Fruit fly (Drosophila melanogaster) S2 (cell line): ENCODE results near the gene meigo.

Source experiments
- CG8478 ChIP-seq: fragments of >200 bp; optimal IDR thresholded peaks from 2 replicates; lab custom pipeline; 2018
- CTCF ChIP-seq, 2 experiments: fragments of >200 bp; optimal IDR thresholded peaks; 2 replicates each; lab custom pipeline; 2018

Gene meigo

DNA sequence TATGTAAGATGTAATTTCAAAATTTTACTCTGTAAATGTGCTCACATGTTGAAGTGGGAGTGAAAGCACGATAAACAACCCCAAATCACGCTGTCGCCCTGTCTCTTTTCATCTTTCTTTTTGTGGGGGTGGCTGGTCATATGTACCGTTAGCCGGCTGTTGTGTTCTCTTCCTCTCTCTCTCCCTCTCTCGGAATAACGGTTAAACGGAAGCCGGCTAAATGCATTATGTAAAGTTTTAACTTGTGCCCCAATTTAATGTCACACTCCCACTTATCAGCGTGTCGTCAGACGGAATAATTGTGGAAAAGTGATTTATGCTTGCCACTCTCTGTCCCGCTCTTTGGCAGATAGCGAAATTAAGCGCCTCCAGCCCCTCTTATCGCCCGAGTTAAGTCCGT lies 3.3 kb downstream of the meigo start:
- no peak for TF ChIP-seq CTCF (optimal IDR thresholded peaks at IDR 0.05; lab: Kevin White, UChicago)
- TF ChIP-seq CG8478 (lab: Kevin White, UChicago), result no peak

DNA sequence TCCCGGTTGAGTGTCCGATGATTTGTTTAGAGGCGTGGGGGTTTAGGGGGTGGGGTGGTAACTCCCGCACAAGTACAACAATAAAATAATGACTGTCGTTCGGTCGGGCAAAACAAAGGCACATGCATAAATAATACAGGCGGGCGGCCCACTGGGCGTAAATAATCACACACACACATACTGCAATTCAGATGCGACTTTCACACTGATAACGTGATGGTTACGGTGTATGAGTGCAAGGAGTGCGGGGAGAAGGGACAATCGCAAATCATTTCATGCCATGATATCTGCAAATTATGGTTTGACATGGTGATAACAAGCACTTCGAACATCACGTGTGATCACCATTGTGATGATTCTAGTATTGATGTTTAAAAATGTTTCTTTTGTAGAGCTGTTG lies 12.0 kb downstream of the meigo start:
- TF ChIP-seq CG8478 (lab: Kevin White, UChicago) (no peak), CTCF (optimal IDR thresholded peaks at IDR 0.05; lab: Kevin White, UChicago) (no peak)

- no peak for TF ChIP-seq CG8478 (lab: Kevin White, UChicago)
- no peak for TF ChIP-seq CTCF (optimal IDR thresholded peaks at IDR 0.05; lab: Kevin White, UChicago)
Measured at dm6 chr3R:21151090-21151870, 13.2 kb downstream of the meigo start.

- TF ChIP-seq CTCF (optimal IDR thresholded peaks at IDR 0.05; lab: Kevin White, UChicago) (no peak), CG8478 (lab: Kevin White, UChicago) (no peak)
Measured at dm6 chr3R:21152856-21153278, 14.8 kb downstream of the meigo start.

DNA sequence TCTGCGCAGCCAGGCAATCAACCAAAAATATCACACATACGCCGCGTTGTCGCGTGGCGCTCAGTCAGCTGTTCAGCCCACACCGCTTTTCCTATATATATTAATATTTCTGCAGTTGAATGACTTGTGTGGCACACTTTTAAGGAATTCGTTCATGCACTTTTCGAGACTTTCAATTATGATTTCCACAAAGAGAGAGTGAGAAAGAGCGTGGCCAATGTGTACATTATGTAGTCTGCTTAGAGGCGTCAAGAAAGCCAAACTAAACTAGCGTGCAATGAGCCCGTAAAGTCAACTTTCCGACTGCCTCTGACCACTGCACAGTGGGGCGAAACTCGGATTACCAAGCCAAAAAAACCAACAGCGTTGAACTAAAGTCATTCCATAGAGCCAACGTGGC lies 16.1 kb downstream of the meigo start:
- no peak for TF ChIP-seq CG8478 (lab: Kevin White, UChicago)
- TF ChIP-seq CTCF (optimal IDR thresholded peaks at IDR 0.05; lab: Kevin White, UChicago), result no peak

DNA sequence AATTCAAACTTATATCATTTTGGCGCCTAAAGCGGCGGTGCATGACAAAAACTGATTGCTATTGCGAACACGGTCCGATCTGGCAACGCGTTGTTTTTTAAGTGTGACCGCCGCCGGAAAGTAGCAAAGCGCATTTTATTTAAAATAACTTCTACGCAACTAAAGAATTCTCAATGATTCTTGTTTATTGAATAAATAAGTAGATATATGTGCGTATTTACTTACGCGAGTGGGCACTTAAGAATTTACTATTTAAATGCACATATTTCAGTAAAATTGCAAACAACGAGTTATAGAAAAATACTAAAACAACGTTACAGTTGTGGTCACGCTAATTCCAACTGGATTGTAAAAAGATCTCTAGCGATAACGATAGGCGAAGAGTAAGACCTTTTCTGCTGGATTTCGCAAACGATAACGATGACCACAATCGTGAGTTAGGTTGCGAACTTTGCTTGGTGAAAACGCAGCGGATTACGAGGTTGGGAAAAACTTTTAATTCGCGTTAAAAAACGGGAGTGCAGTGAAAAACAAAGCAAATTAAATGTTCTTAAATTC lies 17.9 kb downstream of the meigo start:
- TF ChIP-seq CTCF (optimal IDR thresholded peaks at IDR 0.05; lab: Kevin White, UChicago) (peak in 1 of 2 experiments; percentile 15), CG8478 (lab: Kevin White, UChicago) (no peak)

dm6 chr3R:21156572-21157480 lies 18.8 kb downstream of the meigo start:
- TF ChIP-seq CTCF (optimal IDR thresholded peaks at IDR 0.05; lab: Kevin White, UChicago) (no peak), CG8478 (lab: Kevin White, UChicago) (no peak)

dm6 chr3R:21158643-21159042 lies 20.6 kb downstream of the meigo start:
- TF ChIP-seq CG8478 (lab: Kevin White, UChicago) (no peak), CTCF (optimal IDR thresholded peaks at IDR 0.05; lab: Kevin White, UChicago) (no peak)

DNA sequence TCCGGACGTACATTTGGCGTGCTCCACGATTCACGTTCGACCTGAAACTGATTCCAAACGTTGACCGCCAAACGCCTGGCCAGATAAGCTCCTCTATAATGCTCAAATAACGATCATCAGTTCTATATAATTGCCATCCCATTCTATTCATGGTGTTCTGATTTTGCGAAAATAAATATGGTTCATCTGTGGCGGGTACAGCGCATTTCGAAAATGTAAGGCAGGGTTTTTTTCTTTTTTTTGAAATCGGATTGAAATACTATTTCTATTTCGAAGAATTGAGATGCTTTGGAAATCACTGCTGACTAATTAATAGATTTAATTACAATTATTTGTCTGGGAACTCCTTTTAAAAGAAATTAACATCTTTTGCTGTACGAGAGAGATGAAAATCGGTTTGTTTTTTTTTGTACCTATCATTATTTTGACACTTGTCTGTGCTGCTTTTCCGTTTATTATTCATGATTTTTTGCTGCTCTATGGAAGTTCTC lies 23.0 kb downstream of the meigo start, which contains the start of gene cDIP:
cDIP (minus strand) TSS at position 51 of the 491 bp plus-strand sequence.
- TF ChIP-seq CTCF (optimal IDR thresholded peaks at IDR 0.05; lab: Kevin White, UChicago), result no peak
- no peak for TF ChIP-seq CG8478 (lab: Kevin White, UChicago)

DNA sequence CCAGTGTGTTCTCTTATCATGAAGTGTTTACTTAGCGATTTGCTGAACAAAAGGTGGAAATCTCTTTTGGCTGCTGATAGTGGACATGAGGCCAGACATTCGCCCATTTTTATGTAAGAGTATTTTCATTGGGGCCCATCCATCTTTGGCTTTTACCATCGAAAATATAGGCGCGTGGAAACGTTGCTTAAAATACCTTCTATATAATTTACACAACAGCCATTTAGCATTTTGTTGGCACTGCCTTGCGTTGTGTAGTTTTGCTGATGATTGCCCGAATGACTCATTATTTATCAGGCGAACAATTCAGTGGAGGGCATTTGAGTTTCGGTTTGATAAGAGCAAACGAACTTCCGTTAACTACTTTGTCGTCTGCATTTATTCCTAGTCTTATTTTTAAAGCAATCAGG lies 23.6 kb downstream of the meigo start:
- TF ChIP-seq CG8478 (lab: Kevin White, UChicago), result no peak
- TF ChIP-seq CTCF (optimal IDR thresholded peaks at IDR 0.05; lab: Kevin White, UChicago), result no peak

DNA sequence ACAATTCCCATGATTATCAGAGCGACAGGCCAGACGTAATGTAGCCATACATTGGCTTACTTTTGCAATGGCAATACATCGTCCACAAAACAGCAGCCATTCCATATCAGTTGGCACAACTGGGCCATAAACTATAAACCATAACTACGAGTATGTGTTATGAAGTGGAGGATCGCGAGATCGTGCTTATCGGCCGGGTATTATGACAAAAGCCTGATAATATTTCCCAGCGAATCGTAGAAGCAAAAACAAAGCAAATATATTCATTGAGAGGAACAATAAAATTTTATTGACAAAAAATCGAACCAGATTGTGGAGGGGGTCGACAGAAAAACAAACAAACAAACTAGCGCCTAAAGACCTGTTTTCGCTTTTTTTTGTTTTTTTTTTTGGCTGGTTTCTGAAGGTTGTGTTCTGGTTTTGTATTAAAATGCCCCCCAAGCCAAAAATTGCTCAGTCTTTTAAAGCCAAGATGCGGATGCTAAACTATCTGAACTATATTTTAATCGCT lies 25.3 kb downstream of the meigo start, which contains the start of gene CG5810:
CG5810 (plus strand) TSS at position 461 of the 511 bp plus-strand sequence.
- TF ChIP-seq CTCF (optimal IDR thresholded peaks at IDR 0.05; lab: Kevin White, UChicago) (no peak), CG8478 (lab: Kevin White, UChicago) (no peak)

dm6 chr3R:21168105-21168504 lies 30.0 kb downstream of the meigo start, which contains the start of gene Snmp1:
TSS of gene Snmp1 (minus strand) at chr3R:21168205.
- no peak for TF ChIP-seq CG8478 (lab: Kevin White, UChicago)
- TF ChIP-seq CTCF (optimal IDR thresholded peaks at IDR 0.05; lab: Kevin White, UChicago), result no peak

dm6 chr3R:21169525-21170149 lies 31.6 kb downstream of the meigo start:
- no peak for TF ChIP-seq CG8478 (lab: Kevin White, UChicago)

- TF ChIP-seq CG8478 (lab: Kevin White, UChicago) (no peak), CTCF (optimal IDR thresholded peaks at IDR 0.05; lab: Kevin White, UChicago) (no peak)
Measured at dm6 chr3R:21176663-21177145, 38.6 kb downstream of the meigo start.
